Worm (Caenorhabditis elegans) whole organism, early embryonic: ENCODE data around the gene F52D2.12.

ENCODE experiments used
- F13C5.2 ChIP-seq: sonication (generic microtip); optimal IDR thresholded peaks from 2 replicates; lab custom pipeline; 2017; ENCODE audit warnings: mild to moderate bottlenecking, missing genetic modification characterization, inconsistent platforms, missing compliant biosample characterization
- aly-1 ChIP-seq: sonication (generic microtip); optimal IDR thresholded peaks from 2 replicates; lab custom pipeline; 2016; ENCODE audit warnings: missing genetic modification characterization, missing compliant biosample characterization
- ama-1 ChIP-seq: fragments of 150-350 bp; optimal IDR thresholded peaks from 2 replicates; lab custom pipeline; 2014
- flt-1 ChIP-seq: fragments of 200-800 bp; sonication (Bioruptor generic); IDR thresholded peaks from 2 replicates; pipeline ENCODE4 v1.3.6; 2022; ENCODE audit warnings: missing genetic modification characterization, missing compliant biosample characterization
- hmg-4 ChIP-seq: fragments of 200-800 bp; sonication (Bioruptor generic); optimal IDR thresholded peaks from 2 replicates; lab custom pipeline; 2018; ENCODE audit warnings: mild to moderate bottlenecking, missing genetic modification characterization, missing compliant biosample characterization
- sea-1 ChIP-seq: fragments of 200-800 bp; sonication (Bioruptor generic); conservative IDR thresholded peaks from 2 replicates; pipeline ENCODE4 v1.3.6; 2022; ENCODE audit warnings: missing genetic modification characterization, missing compliant biosample characterization
- tbx-11 ChIP-seq: fragments of 200-800 bp; sonication (Bioruptor generic); IDR thresholded peaks from 2 replicates; pipeline ENCODE4 v1.3.6; 2022; ENCODE audit warnings: missing genetic modification characterization, missing compliant biosample characterization
- tbx-37 ChIP-seq: fragments of 200-800 bp; sonication (Bioruptor generic); conservative IDR thresholded peaks from 2 replicates; pipeline ENCODE4 v1.3.6; 2022; ENCODE audit warnings: missing genetic modification reagents, missing genetic modification characterization, missing compliant biosample characterization
- tra-4 ChIP-seq: sonication (generic microtip); optimal IDR thresholded peaks from 2 replicates; lab custom pipeline; 2017; ENCODE audit warnings: missing genetic modification characterization, missing compliant biosample characterization

- no peak for TF ChIP-seq tra-4 (tag; lab: Kevin White, UChicago)
- no peak for TF ChIP-seq tbx-37 (GFP tag; lab: Robert Waterston, UW)
- no peak for TF ChIP-seq ama-1
- TF ChIP-seq F13C5.2 (tag; lab: Kevin White, UChicago) = no peak
- TF ChIP-seq sea-1 = no peak
- no peak for TF ChIP-seq aly-1 (tag; lab: Kevin White, UChicago)
- TF ChIP-seq tbx-11 (GFP tag; lab: Robert Waterston, UW) = no peak
- TF ChIP-seq flt-1 (GFP tag; lab: Robert Waterston, UW) = no peak
- TF ChIP-seq hmg-4 (GFP tag; lab: Kevin White, UChicago) = no peak
These were observed 16.7 kb upstream of the F52D2.12 start for ce11 chrX:1960895-1961715.
